Worm (Caenorhabditis elegans) whole organism, late embryonic: Measurements from ENCODE around the gene tomm-20.

Experiments
- nhr-11 ChIP-seq: fragments of 150-350 bp; optimal IDR thresholded peaks from 2 replicates; lab custom pipeline; 2014; ENCODE audit warnings: missing biosample characterization, missing genetic modification characterization
- pha-2 ChIP-seq: sonication (generic microtip); optimal IDR thresholded peaks from 2 replicates; lab custom pipeline; 2017; ENCODE audit warnings: mild to moderate bottlenecking, missing genetic modification characterization, missing compliant biosample characterization
- pha-4 ChIP-seq: fragments of 150-350 bp; optimal IDR thresholded peaks from 2 replicates; lab custom pipeline; 2018; ENCODE audit warnings: missing biosample characterization, missing genetic modification reagents, missing genetic modification characterization

ce11 chrV:12317080-12317479, 26.2 kb downstream of the tomm-20 start, which contains the start of gene R04F11.3:
- TF ChIP-seq pha-4 (no peak), nhr-11 (tag; lab: Kevin White, UChicago) (no peak), pha-2 (tag; lab: Kevin White, UChicago) (no peak)
